Fruit fly (Drosophila melanogaster): ENCODE results near the gene wam.

The wam gene

dm6 chr3R:23287951-23288350, at the start of gene wam:
Gene wam, minus strand, starts transcription at chr3R:23288051.
- TF ChIP-seq CG4318 (GFP tag; optimal IDR thresholded peaks at IDR 0.05) (no peak), Sox15 (GFP tag; optimal IDR thresholded peaks at IDR 0.05) (no peak), Hr4 (GFP tag; optimal IDR thresholded peaks at IDR 0.05) (no peak), Eip78C (GFP tag) (no peak), OdsH (GFP tag; optimal IDR thresholded peaks at IDR 0.05) (no peak), vri (GFP tag; optimal IDR thresholded peaks at IDR 0.05) (no peak), Ets21C (GFP tag; optimal IDR thresholded peaks at IDR 0.05) (no peak), Smox (GFP tag; optimal IDR thresholded peaks at IDR 0.05) (no peak), CG34406 (GFP tag; optimal IDR thresholded peaks at IDR 0.05) (no peak), Sox14 (GFP tag; optimal IDR thresholded peaks at IDR 0.05) (no peak), CG9139 (GFP tag; optimal IDR thresholded peaks at IDR 0.05) (no peak), CG6276 (GFP tag; optimal IDR thresholded peaks at IDR 0.05) (no peak), Gug (GFP tag; IDR thresholded peaks at IDR 0.05) (no peak), CG11294 (GFP tag; IDR thresholded peaks at IDR 0.05) (no peak), cyc (GFP tag; optimal IDR thresholded peaks at IDR 0.05) (no peak), svp (GFP tag) (no peak), CG15336 (GFP tag; IDR thresholded peaks at IDR 0.05) (no peak), dsx (GFP tag; optimal IDR thresholded peaks at IDR 0.05; ENCODE audit: poor library complexity, severe bottlenecking) (no peak)

- TF ChIP-seq vri (GFP tag; optimal IDR thresholded peaks at IDR 0.05): peak; percentile 63
- TF ChIP-seq Hr39 (GFP tag; optimal IDR thresholded peaks at IDR 0.05): peak; percentile 52
- peak; percentile 14 for TF ChIP-seq pdm3 (GFP tag; optimal IDR thresholded peaks at IDR 0.05)
- TF ChIP-seq dsx (GFP tag; optimal IDR thresholded peaks at IDR 0.05; ENCODE audit: poor library complexity, severe bottlenecking): no peak
- TF ChIP-seq svp (GFP tag): peak; percentile 90
- peak; percentile 49 for TF ChIP-seq cyc (GFP tag; optimal IDR thresholded peaks at IDR 0.05)
- no peak for TF ChIP-seq CG11762 (GFP tag; optimal IDR thresholded peaks at IDR 0.05; ENCODE audit: insufficient read depth)
- peak; percentile 69 for TF ChIP-seq esn (GFP tag; optimal IDR thresholded peaks at IDR 0.05)
- TF ChIP-seq Eip93F (GFP tag; optimal IDR thresholded peaks at IDR 0.05): peak; percentile 57
- TF ChIP-seq Eip78C (GFP tag): peak; percentile 73
- TF ChIP-seq topi (GFP tag; optimal IDR thresholded peaks at IDR 0.05): peak; percentile 56
- TF ChIP-seq Met (GFP tag; optimal IDR thresholded peaks at IDR 0.05): peak; percentile 64
- TF ChIP-seq acj6 (GFP tag; optimal IDR thresholded peaks at IDR 0.05): peak; percentile 14
- peak; percentile 63 for TF ChIP-seq Sox102F (GFP tag; optimal IDR thresholded peaks at IDR 0.05)
- TF ChIP-seq CG8119 (GFP tag; IDR thresholded peaks at IDR 0.05): no peak
- TF ChIP-seq CG10631 (GFP tag; optimal IDR thresholded peaks at IDR 0.05): no peak
- TF ChIP-seq ss (GFP tag; optimal IDR thresholded peaks at IDR 0.05): no peak
- TF ChIP-seq CG31627 (GFP tag; optimal IDR thresholded peaks at IDR 0.05): peak; percentile 56
- peak; percentile 55 for TF ChIP-seq Sox14 (GFP tag; optimal IDR thresholded peaks at IDR 0.05)
- TF ChIP-seq Ets21C (GFP tag; optimal IDR thresholded peaks at IDR 0.05): peak; percentile 31
- TF ChIP-seq Ets96B (tag; optimal IDR thresholded peaks at IDR 0.05): no peak
- TF ChIP-seq Smox (GFP tag; optimal IDR thresholded peaks at IDR 0.05): peak; percentile 39
- peak; percentile 59 for TF ChIP-seq lz (GFP tag; optimal IDR thresholded peaks at IDR 0.05)
- TF ChIP-seq CG34406 (GFP tag; optimal IDR thresholded peaks at IDR 0.05): peak; percentile 14
Measured at dm6 chr3R:23337183-23337825, 49.5 kb upstream of the wam start.

DNA sequence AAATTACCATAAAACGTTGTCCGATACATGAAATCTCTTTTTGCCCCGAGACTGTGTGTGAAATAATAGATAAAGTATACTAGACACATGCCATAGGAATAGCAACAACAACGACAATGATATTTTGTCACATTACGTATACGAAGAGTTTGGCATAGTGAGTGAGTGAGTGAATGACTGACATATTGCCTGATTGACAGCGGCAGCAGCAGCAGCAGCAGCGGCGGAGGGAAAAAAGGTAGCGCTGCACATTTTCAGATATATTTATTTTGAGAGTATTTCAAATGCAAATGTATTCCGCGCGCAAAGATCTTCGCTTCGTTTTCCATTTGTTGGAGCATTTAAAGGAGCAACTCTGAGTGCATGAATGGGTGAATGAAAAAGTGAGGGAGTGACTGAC, 48.7 kb upstream of the wam start:
- TF ChIP-seq CG9139 (GFP tag; optimal IDR thresholded peaks at IDR 0.05) (no peak), Hr4 (GFP tag; optimal IDR thresholded peaks at IDR 0.05) (no peak), dac (GFP tag; optimal IDR thresholded peaks at IDR 0.05) (no peak), CG1621 (tag; optimal IDR thresholded peaks at IDR 0.05) (no peak), Blimp-1 (GFP tag; optimal IDR thresholded peaks at IDR 0.05) (no peak), CG6163 (GFP tag; IDR thresholded peaks at IDR 0.05) (no peak), Ets21C (GFP tag; optimal IDR thresholded peaks at IDR 0.05) (no peak), CG8632 (GFP tag; optimal IDR thresholded peaks at IDR 0.05) (no peak), lz (GFP tag; optimal IDR thresholded peaks at IDR 0.05) (no peak), vri (GFP tag; optimal IDR thresholded peaks at IDR 0.05) (no peak), CG8119 (GFP tag; IDR thresholded peaks at IDR 0.05) (no peak)

Data from whole organism, prepupa.